Worm (Caenorhabditis elegans): Measurements from ENCODE around the gene elo-9.

Gene elo-9

DNA sequence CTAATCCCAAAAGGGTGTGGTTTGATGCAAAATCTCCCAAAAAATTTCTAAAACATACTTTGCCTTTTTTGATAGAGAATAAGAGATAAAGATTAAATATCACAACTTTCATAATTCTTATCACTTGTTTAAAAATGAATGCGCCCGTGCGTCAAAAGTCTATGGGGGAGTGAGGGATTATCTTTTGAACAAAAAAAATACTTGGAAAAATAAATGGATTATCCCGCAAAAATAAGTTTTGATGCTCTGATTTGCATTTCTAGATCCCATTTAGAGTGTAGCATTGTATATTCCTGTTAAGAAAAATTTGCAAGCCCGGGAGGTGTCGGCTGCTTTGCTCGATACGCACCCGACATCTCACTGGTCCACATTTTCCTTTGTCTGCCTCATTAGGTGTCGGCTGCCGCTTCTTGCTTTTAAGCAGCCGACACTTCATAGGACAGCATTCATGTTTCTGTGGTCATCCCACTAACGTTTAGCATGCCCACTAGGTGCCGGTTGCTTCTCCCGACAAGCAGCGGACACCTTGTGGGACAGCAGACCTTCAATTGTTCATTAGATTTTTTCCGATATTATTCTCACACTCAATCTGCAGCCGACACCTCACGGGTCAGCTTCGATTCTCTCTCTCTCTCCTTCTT is 28.4 kb downstream of the elo-9 start:
- TF ChIP-seq swsn-7 (tag; optimal IDR thresholded peaks at IDR 0.05): no peak
- peak; percentile 32 for TF ChIP-seq fkh-8 (tag; optimal IDR thresholded peaks at IDR 0.05)
- TF ChIP-seq dsc-1 (tag; optimal IDR thresholded peaks at IDR 0.05): peak; percentile 88
- no peak for TF ChIP-seq nhr-76 (tag; optimal IDR thresholded peaks at IDR 0.05)
- no peak for TF ChIP-seq ama-1 (optimal IDR thresholded peaks at IDR 0.05)
- no peak for TF ChIP-seq fkh-4 (tag; optimal IDR thresholded peaks at IDR 0.05; ENCODE audit: borderline replicate concordance)
- TF ChIP-seq xbp-1 (tag; optimal IDR thresholded peaks at IDR 0.05): no peak
- TF ChIP-seq egl-27 (tag; optimal IDR thresholded peaks at IDR 0.05): no peak
- no peak for TF ChIP-seq hlh-4 (tag; optimal IDR thresholded peaks at IDR 0.05)
- TF ChIP-seq snu-23 (GFP tag; optimal IDR thresholded peaks at IDR 0.05): no peak
- TF ChIP-seq tlp-1 (tag; optimal IDR thresholded peaks at IDR 0.05): no peak
- peak; percentile 9 for TF ChIP-seq pax-3 (tag; optimal IDR thresholded peaks at IDR 0.05)
- no peak for TF ChIP-seq lin-39 (tag; optimal IDR thresholded peaks at IDR 0.05)
- TF ChIP-seq sox-4 (tag; optimal IDR thresholded peaks at IDR 0.05): peak; percentile 51
- no peak for TF ChIP-seq efl-1 (optimal IDR thresholded peaks at IDR 0.05)
- no peak for TF ChIP-seq efl-1 (GFP tag; optimal IDR thresholded peaks at IDR 0.05 in 1 of 2)
- no peak for TF ChIP-seq pag-3 (tag; optimal IDR thresholded peaks at IDR 0.05; ENCODE audit: borderline replicate concordance, insufficient read depth)

DNA sequence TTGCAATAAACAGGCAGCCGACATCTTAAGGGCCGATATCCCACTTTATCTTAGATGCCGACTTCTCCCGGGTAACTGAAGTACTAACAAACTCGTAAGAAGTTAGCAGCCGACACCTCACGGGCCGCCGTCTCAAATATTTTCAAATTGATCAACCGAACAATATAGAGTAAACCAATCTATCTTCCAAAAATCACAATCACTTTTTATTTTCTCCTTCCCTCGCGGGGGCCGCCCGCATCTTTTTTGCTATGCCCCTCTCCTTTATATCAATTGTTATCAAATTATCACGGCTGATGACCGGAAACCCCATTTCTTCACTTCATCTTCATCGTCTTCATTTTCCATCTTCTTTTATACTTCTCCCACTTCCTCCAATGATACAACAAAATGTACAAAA is 35.1 kb downstream of the elo-9 start:
- TF ChIP-seq fos-1 (tag; optimal IDR thresholded peaks at IDR 0.05) (no peak), rnt-1 (tag; optimal IDR thresholded peaks at IDR 0.05) (no peak), egl-27 (tag; optimal IDR thresholded peaks at IDR 0.05) (no peak), lir-3 (tag; optimal IDR thresholded peaks at IDR 0.05; ENCODE audit: poor library complexity) (no peak), isw-1 (GFP tag; IDR thresholded peaks at IDR 0.05) (no peak), jun-1 (tag; optimal IDR thresholded peaks at IDR 0.05) (no peak), dsc-1 (tag; optimal IDR thresholded peaks at IDR 0.05) (no peak), skn-1 (tag; optimal IDR thresholded peaks at IDR 0.05) (no peak), nhr-20 (tag; optimal IDR thresholded peaks at IDR 0.05) (peak; percentile 7), ets-5 (GFP tag; IDR thresholded peaks at IDR 0.05) (no peak), aly-2 (tag; optimal IDR thresholded peaks at IDR 0.05) (no peak), pqm-1 (tag; optimal IDR thresholded peaks at IDR 0.05) (no peak), fkh-8 (tag; optimal IDR thresholded peaks at IDR 0.05) (no peak), mdl-1 (tag; optimal IDR thresholded peaks at IDR 0.05) (no peak), unc-98 (GFP tag; IDR thresholded peaks at IDR 0.05) (no peak), nhr-47 (tag; optimal IDR thresholded peaks at IDR 0.05) (peak; percentile 6), nhr-71 (tag; optimal IDR thresholded peaks at IDR 0.05) (peak; percentile 28), nhr-85 (tag) (peak; percentile 51), nhr-19 (GFP tag; conservative IDR thresholded peaks at IDR 0.05) (no peak), lin-39 (tag; optimal IDR thresholded peaks at IDR 0.05) (no peak), xbp-1 (tag; optimal IDR thresholded peaks at IDR 0.05) (no peak), ces-1 (GFP tag; optimal IDR thresholded peaks at IDR 0.05) (no peak), efl-1 (optimal IDR thresholded peaks at IDR 0.05) (no peak), efl-1 (GFP tag; optimal IDR thresholded peaks at IDR 0.05 in 1 of 2) (peak in 1 of 2 experiments; percentile 85), hlh-4 (tag; optimal IDR thresholded peaks at IDR 0.05) (no peak), aha-1 (tag; optimal IDR thresholded peaks at IDR 0.05) (no peak), grh-1 (GFP tag; IDR thresholded peaks at IDR 0.05) (no peak), nhr-90 (tag; optimal IDR thresholded peaks at IDR 0.05; ENCODE audit: poor library complexity) (peak; percentile 44), nhr-12 (tag; optimal IDR thresholded peaks at IDR 0.05) (no peak), ceh-88 (GFP tag; IDR thresholded peaks at IDR 0.05) (no peak), snu-23 (GFP tag; optimal IDR thresholded peaks at IDR 0.05) (peak; percentile 28), blmp-1 (tag; optimal IDR thresholded peaks at IDR 0.05) (peak; percentile 79), F16B12.6 (tag; optimal IDR thresholded peaks at IDR 0.05) (no peak), tbx-2 (tag; optimal IDR thresholded peaks at IDR 0.05) (peak; percentile 55), elt-3 (tag; optimal IDR thresholded peaks at IDR 0.05) (peak in 5 of 6 experiments; percentile 15 to 81 (median 33)), snpc-4 (tag; optimal IDR thresholded peaks at IDR 0.05) (peak; percentile 79), lin-13 (GFP tag; optimal IDR thresholded peaks at IDR 0.05) (peak; percentile 9), egl-13 (tag; optimal IDR thresholded peaks at IDR 0.05) (no peak), lin-14 (GFP tag; optimal IDR thresholded peaks at IDR 0.05) (peak; percentile 39), pag-3 (tag; optimal IDR thresholded peaks at IDR 0.05; ENCODE audit: borderline replicate concordance, insufficient read depth) (no peak), ztf-4 (tag; optimal IDR thresholded peaks at IDR 0.05) (no peak), nhr-77 (tag; optimal IDR thresholded peaks at IDR 0.05) (no peak), lsy-2 (tag; optimal IDR thresholded peaks at IDR 0.05) (no peak)

All from whole organism, L1 larva.